Fruit fly (Drosophila melanogaster) whole organism, embryonic: ENCODE measurements around the gene ssp3.
A peak's percentile ranks its signal among the peaks of the same experiment; 100 is the strongest.

ENCODE experiments used
- Ada2b ChIP-seq: fragments of 200-800 bp; sonication (Bioruptor generic); IDR thresholded peaks from 2 replicates; pipeline ENCODE4 v1.3.6; 2022; ENCODE audit warnings: missing biosample characterization, missing genetic modification characterization
- CG13287 ChIP-seq: fragments of 200-800 bp; sonication (Bioruptor generic); IDR thresholded peaks from 2 replicates; pipeline ENCODE4 v1.3.6; 2022; ENCODE audit warnings: missing biosample characterization, missing genetic modification characterization; ENCODE audit not compliant: partially characterized antibody
- CG14014 ChIP-seq: fragments of 200-800 bp; sonication (Bioruptor generic); IDR thresholded peaks from 2 replicates; pipeline ENCODE4 v1.3.6; 2022; ENCODE audit warnings: missing biosample characterization, missing genetic modification characterization
- CG14710 ChIP-seq: fragments of 200-800 bp; sonication (Bioruptor generic); optimal IDR thresholded peaks from 3 replicates; lab custom pipeline; 2019; ENCODE audit warnings: missing biosample characterization, mild to moderate bottlenecking, missing genetic modification characterization, moderate library complexity
- CG15696 ChIP-seq: fragments of 200-800 bp; sonication (Bioruptor generic); optimal IDR thresholded peaks from 2 replicates; lab custom pipeline; 2019; ENCODE audit warnings: missing biosample characterization, mild to moderate bottlenecking, missing genetic modification characterization, moderate library complexity
- CG17186 ChIP-seq: fragments of 200-800 bp; sonication (Bioruptor generic); optimal IDR thresholded peaks from 3 replicates; lab custom pipeline; 2017; ENCODE audit warnings: missing biosample characterization, missing genetic modification reagents, missing genetic modification characterization
- CG1792 ChIP-seq: fragments of 200-800 bp; sonication (Bioruptor generic); optimal IDR thresholded peaks from 2 replicates; lab custom pipeline; 2016; ENCODE audit warnings: missing biosample characterization, missing genetic modification characterization
- CG2712 ChIP-seq: fragments of 200-800 bp; optimal IDR thresholded peaks from 3 replicates; lab custom pipeline; 2019; ENCODE audit warnings: missing biosample characterization, mild to moderate bottlenecking, missing genetic modification characterization, moderate library complexity
- CG31388 ChIP-seq: fragments of 200-800 bp; sonication (Bioruptor generic); optimal IDR thresholded peaks from 2 replicates; lab custom pipeline; 2016; ENCODE audit warnings: missing biosample characterization, missing genetic modification characterization
- CG3163 ChIP-seq: fragments of 200-800 bp; sonication (Bioruptor generic); optimal IDR thresholded peaks from 3 replicates; lab custom pipeline; 2016; ENCODE audit warnings: missing biosample characterization, missing genetic modification characterization
- CG32772 ChIP-seq: fragments of 200-800 bp; sonication (Bioruptor generic); IDR thresholded peaks from 2 replicates; pipeline ENCODE4 v1.3.6; 2022; ENCODE audit warnings: missing biosample characterization, missing genetic modification characterization
- CG34224 ChIP-seq: fragments of 200-800 bp; sonication (Bioruptor generic); IDR thresholded peaks from 3 replicates; pipeline ENCODE4 v1.3.6; 2022; ENCODE audit warnings: missing biosample characterization, missing genetic modification characterization; ENCODE audit not compliant: partially characterized antibody
- CG3838 ChIP-seq: fragments of 200-800 bp; sonication (Bioruptor generic); optimal IDR thresholded peaks from 3 replicates; lab custom pipeline; 2016; ENCODE audit warnings: missing biosample characterization, missing genetic modification characterization
- CG3847 ChIP-seq: fragments of 200-800 bp; sonication (Bioruptor generic); IDR thresholded peaks from 2 replicates; pipeline ENCODE4 v1.3.6; 2022; ENCODE audit warnings: missing biosample characterization, missing genetic modification characterization
- CG4404 ChIP-seq: fragments of 200-800 bp; sonication (Bioruptor generic); IDR thresholded peaks from 2 replicates; pipeline ENCODE4 v1.3.6; 2022; ENCODE audit warnings: missing biosample characterization, missing genetic modification characterization
- CG5245 ChIP-seq: fragments of 200-800 bp; sonication (Bioruptor generic); optimal IDR thresholded peaks from 3 replicates; lab custom pipeline; 2016; ENCODE audit warnings: missing biosample characterization, missing genetic modification characterization
- CG9727 ChIP-seq: fragments of 200-800 bp; sonication (Bioruptor generic); optimal IDR thresholded peaks from 3 replicates; lab custom pipeline; 2017; ENCODE audit warnings: missing biosample characterization, mild to moderate bottlenecking, missing genetic modification characterization
- CG9797 ChIP-seq: fragments of 200-800 bp; sonication (Bioruptor generic); optimal IDR thresholded peaks from 3 replicates; lab custom pipeline; 2018; ENCODE audit warnings: missing biosample characterization, mild to moderate bottlenecking, missing genetic modification characterization
- CG9932 ChIP-seq: fragments of 200-800 bp; sonication (Bioruptor generic); IDR thresholded peaks from 2 replicates; pipeline ENCODE4 v1.3.6; 2022; ENCODE audit warnings: missing biosample characterization, missing genetic modification characterization
- Dll ChIP-seq: fragments of 200-800 bp; sonication (Bioruptor generic); IDR thresholded peaks from 4 replicates; pipeline ENCODE4 v1.3.6; 2022; ENCODE audit warnings: missing biosample characterization, missing genetic modification characterization; ENCODE audit not compliant: partially characterized antibody
- E2f1 ChIP-seq: fragments of 200-800 bp; sonication (Bioruptor generic); IDR thresholded peaks from 2 replicates; pipeline ENCODE4 v1.3.6; 2022; ENCODE audit warnings: missing biosample characterization, missing genetic modification characterization
- E2f2 ChIP-seq: fragments of 200-800 bp; sonication (Bioruptor generic); IDR thresholded peaks from 2 replicates; pipeline ENCODE4 v1.3.6; 2022; ENCODE audit warnings: missing biosample characterization, missing genetic modification characterization
- Ets97D ChIP-seq: fragments of 200-800 bp; sonication (Bioruptor generic); optimal IDR thresholded peaks from 3 replicates; lab custom pipeline; 2016; ENCODE audit warnings: missing biosample characterization, missing genetic modification characterization
- Fer3 ChIP-seq: fragments of 200-800 bp; sonication (Bioruptor generic); optimal IDR thresholded peaks from 2 replicates; lab custom pipeline; 2018; ENCODE audit warnings: missing biosample characterization, mild to moderate bottlenecking, missing genetic modification characterization, moderate library complexity
- HHEX ChIP-seq: fragments of 200-800 bp; sonication (Bioruptor generic); optimal IDR thresholded peaks from 3 replicates; lab custom pipeline; 2017; ENCODE audit warnings: missing biosample characterization, mild to moderate bottlenecking, missing genetic modification characterization, missing genetic modification reagents
- HLHmδ ChIP-seq: fragments of 200-800 bp; sonication (Bioruptor generic); optimal IDR thresholded peaks from 2 replicates; lab custom pipeline; 2018; ENCODE audit warnings: missing biosample characterization, mild to moderate bottlenecking, missing genetic modification characterization, moderate library complexity
- Lhr ChIP-seq: fragments of 200-800 bp; sonication (Bioruptor generic); optimal IDR thresholded peaks from 3 replicates; lab custom pipeline; 2017; ENCODE audit warnings: mild to moderate bottlenecking, missing biosample characterization, missing genetic modification reagents, missing genetic modification characterization
- MBD-R2 ChIP-seq: fragments of 200-800 bp; sonication (Bioruptor generic); IDR thresholded peaks from 2 replicates; pipeline ENCODE4 v1.3.6; 2022; ENCODE audit warnings: missing biosample characterization, missing genetic modification characterization
- Optix ChIP-seq: fragments of 200-800 bp; sonication (Bioruptor generic); IDR thresholded peaks from 3 replicates; pipeline ENCODE4 v1.3.6; 2022; ENCODE audit warnings: missing biosample characterization, missing genetic modification characterization
- Rfx ChIP-seq: fragments of 200-800 bp; sonication (Bioruptor generic); IDR thresholded peaks from 2 replicates; pipeline ENCODE4 v1.3.6; 2022; ENCODE audit warnings: missing biosample characterization, missing genetic modification characterization
- Sox102F ChIP-seq: fragments of 200-800 bp; sonication (Bioruptor generic); optimal IDR thresholded peaks from 2 replicates; lab custom pipeline; 2018; ENCODE audit warnings: missing biosample characterization, mild to moderate bottlenecking, missing genetic modification characterization, moderate library complexity
- TFAM ChIP-seq: fragments of 200-800 bp; sonication (Bioruptor generic); optimal IDR thresholded peaks from 2 replicates; lab custom pipeline; 2017; ENCODE audit warnings: missing biosample characterization, missing genetic modification characterization, inconsistent platforms
- Taf1 ChIP-seq: fragments of 200-800 bp; sonication (Bioruptor generic); IDR thresholded peaks from 2 replicates; pipeline ENCODE4 v1.3.6; 2022; ENCODE audit warnings: missing biosample characterization, missing genetic modification characterization
- Vsx1 ChIP-seq: fragments of 200-800 bp; sonication (Bioruptor generic); optimal IDR thresholded peaks from 2 replicates; lab custom pipeline; 2017; ENCODE audit warnings: missing biosample characterization, mild to moderate bottlenecking, missing genetic modification characterization, missing genetic modification reagents
- amos ChIP-seq: fragments of 200-800 bp; sonication (Bioruptor generic); IDR thresholded peaks from 2 replicates; pipeline ENCODE4 v1.3.6; 2022; ENCODE audit warnings: missing biosample characterization, missing genetic modification characterization; ENCODE audit not compliant: partially characterized antibody
- cas ChIP-seq: fragments of 200-800 bp; sonication (Bioruptor generic); IDR thresholded peaks from 2 replicates; pipeline ENCODE4 v1.3.6; 2022; ENCODE audit warnings: missing biosample characterization, missing genetic modification characterization
- chm ChIP-seq: fragments of 200-800 bp; sonication (Bioruptor generic); IDR thresholded peaks from 2 replicates; pipeline ENCODE4 v1.3.6; 2022; ENCODE audit warnings: missing biosample characterization, missing genetic modification characterization
- disco-r ChIP-seq: fragments of 200-800 bp; sonication (Bioruptor generic); optimal IDR thresholded peaks from 2 replicates; lab custom pipeline; 2016; ENCODE audit warnings: missing biosample characterization, missing genetic modification characterization
- grn ChIP-seq: fragments of 200-800 bp; sonication (Bioruptor generic); optimal IDR thresholded peaks from 3 replicates; lab custom pipeline; 2017; ENCODE audit warnings: missing biosample characterization, missing genetic modification characterization
- ken ChIP-seq: fragments of 200-800 bp; sonication (Bioruptor generic); IDR thresholded peaks from 3 replicates; pipeline ENCODE4 v1.3.6; 2022; ENCODE audit warnings: missing biosample characterization, missing genetic modification characterization
- mam ChIP-seq: fragments of 200-800 bp; sonication (Bioruptor generic); optimal IDR thresholded peaks from 3 replicates; lab custom pipeline; 2016; ENCODE audit warnings: missing biosample characterization, missing genetic modification characterization
- nerfin-2 ChIP-seq: fragments of 200-800 bp; sonication (Bioruptor generic); IDR thresholded peaks from 2 replicates; pipeline ENCODE4 v1.3.6; 2022; ENCODE audit warnings: missing biosample characterization, missing genetic modification characterization; ENCODE audit not compliant: partially characterized antibody
- p53 ChIP-seq: fragments of 200-800 bp; sonication (Bioruptor generic); optimal IDR thresholded peaks from 2 replicates; lab custom pipeline; 2016; ENCODE audit warnings: missing biosample characterization, missing genetic modification characterization
- rib ChIP-seq: fragments of 200-800 bp; sonication (Bioruptor generic); IDR thresholded peaks from 2 replicates; pipeline ENCODE4 v1.3.6; 2022; ENCODE audit warnings: missing biosample characterization, missing genetic modification characterization
- run ChIP-seq: fragments of 200-800 bp; sonication (Bioruptor generic); optimal IDR thresholded peaks from 3 replicates; lab custom pipeline; 2018; ENCODE audit warnings: missing biosample characterization, mild to moderate bottlenecking, missing genetic modification characterization
- sd ChIP-seq: fragments of 200-800 bp; sonication (Bioruptor generic); optimal IDR thresholded peaks from 3 replicates; lab custom pipeline; 2018; ENCODE audit warnings: missing biosample characterization, mild to moderate bottlenecking, missing genetic modification characterization, moderate library complexity
- sna ChIP-seq: fragments of 200-800 bp; sonication (Bioruptor generic); IDR thresholded peaks from 2 replicates; pipeline ENCODE4 v1.3.6; 2022; ENCODE audit warnings: missing biosample characterization, missing genetic modification characterization; ENCODE audit not compliant: partially characterized antibody
- tap ChIP-seq: fragments of 200-800 bp; optimal IDR thresholded peaks from 3 replicates; lab custom pipeline; 2019; ENCODE audit warnings: missing biosample characterization, mild to moderate bottlenecking, missing genetic modification characterization, moderate library complexity

Gene ssp3

DNA sequence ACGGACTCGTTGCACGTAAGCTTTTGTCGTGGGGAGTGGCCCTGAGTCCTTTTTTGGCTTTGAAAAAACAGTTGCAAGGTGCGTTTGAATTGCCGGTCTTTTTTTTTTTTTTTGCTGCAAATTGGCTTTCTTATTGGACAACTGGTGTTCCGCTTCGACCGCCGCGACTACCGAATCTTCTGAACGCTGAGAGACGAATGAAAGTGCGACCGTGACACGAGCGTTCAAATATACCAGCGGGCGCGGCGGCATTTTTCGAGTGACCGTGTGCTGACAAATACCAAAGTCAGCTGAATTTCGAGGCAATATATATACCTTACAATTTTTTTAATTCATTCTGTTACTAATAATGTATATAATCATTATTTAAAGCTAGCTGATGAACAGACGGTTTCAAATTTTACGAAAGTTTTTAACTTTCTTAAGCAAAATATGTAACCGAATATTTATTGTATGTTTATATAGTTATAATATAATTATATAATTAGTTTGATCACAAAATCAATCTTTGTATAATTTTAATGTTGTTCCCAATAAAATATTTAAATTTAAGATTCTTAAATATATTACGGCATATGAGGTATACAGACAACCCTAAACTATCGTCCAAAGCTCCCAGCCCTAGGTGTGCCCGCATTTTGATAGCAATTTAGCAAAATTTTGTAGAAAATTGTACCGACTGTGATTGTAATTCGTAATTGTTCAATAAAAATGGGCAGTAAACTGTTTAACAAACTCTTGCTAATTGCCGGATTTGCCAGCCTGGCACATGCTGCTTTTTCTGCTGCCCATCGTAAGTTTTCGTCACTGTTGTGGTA is 43.5 kb upstream of the ssp3 start, which contains the start of the genes Swip-1 and EMC5 (continued):
- TF ChIP-seq CG9932 (peak; percentile 87), CG17186 (GFP tag; lab: Kevin White, UChicago) (peak; percentile 28), HHEX (GFP tag; lab: Kevin White, UChicago) (peak; percentile 35), Fer3 (tag; lab: Kevin White, UChicago) (peak; percentile 44), CG14710 (tag; lab: Kevin White, UChicago) (peak; percentile 82), CG3163 (peak; percentile 2), sd (tag; lab: Kevin White, UChicago) (peak; percentile 60), CG32772 (peak; percentile 40; the same call in 1 of the 2 replicates), CG31388 (GFP tag; lab: Kevin White, UChicago) (peak; percentile 9), CG13287 (GFP tag; lab: Robert Waterston, UW) (peak; percentile 57), Sox102F (GFP tag; lab: Kevin White, UChicago) (peak; percentile 68), Lhr (GFP tag; lab: Kevin White, UChicago) (peak; percentile 1), Rfx (GFP tag; lab: Robert Waterston, UW) (peak; percentile 78), sna (0 out of 2 replicates have a peak, but pooled peaks have one; percentile 53), cas (0 out of 2 replicates have a peak, but pooled peaks have one; percentile 5), CG2712 (tag; lab: Kevin White, UChicago) (peak; percentile 80), Dll (peak; percentile 78), run (tag; lab: Kevin White, UChicago) (peak; percentile 31), CG4404 (peak; percentile 36; the same call in 1 of the 2 replicates), Ada2b (GFP tag; lab: Robert Waterston, UW) (0 out of 2 replicates have a peak, but pooled peaks have one; percentile 10), nerfin-2 (no peak), CG5245 (GFP tag; lab: Kevin White, UChicago) (peak; percentile 19), disco-r (GFP tag; lab: Kevin White, UChicago) (no peak), E2f1 (peak; percentile 29; the same call in 1 of the 2 replicates), Optix (0 out of 3 replicates have a peak, but pooled peaks have one; percentile 12), CG3847 (GFP tag; lab: Robert Waterston, UW) (peak; percentile 70), HLHmδ (GFP tag; lab: Kevin White, UChicago) (peak; percentile 69), CG9727 (GFP tag; lab: Kevin White, UChicago) (peak; percentile 70), chm (GFP tag; lab: Robert Waterston, UW) (peak; percentile 87), ken (peak; percentile 67; the same call in 2 of the 3 replicates), rib (GFP tag; lab: Robert Waterston, UW) (0 out of 2 replicates have a peak, but pooled peaks have one; percentile 20), CG9797 (GFP tag; lab: Kevin White, UChicago) (peak; percentile 77), Ets97D (peak; percentile 24), Taf1 (GFP tag; lab: Robert Waterston, UW) (0 out of 2 replicates have a peak, but pooled peaks have one; percentile 5), E2f2 (GFP tag; lab: Robert Waterston, UW) (peak; percentile 69), amos (GFP tag; lab: Robert Waterston, UW) (peak; percentile 62), CG15696 (peak; percentile 60), tap (tag; lab: Kevin White, UChicago) (peak; percentile 45), p53 (GFP tag; lab: Kevin White, UChicago) (no peak), CG14014 (GFP tag; lab: Robert Waterston, UW) (peak; percentile 73), mam (GFP tag; lab: Kevin White, UChicago) (peak; percentile 35), CG34224 (no peak; the same call in 1 of the 3 replicates), CG1792 (no peak), TFAM (GFP tag; lab: Kevin White, UChicago) (no peak), grn (GFP tag; lab: Kevin White, UChicago) (no peak), CG3838 (no peak), MBD-R2 (GFP tag; lab: Robert Waterston, UW) (peak; percentile 81), Vsx1 (GFP tag; lab: Kevin White, UChicago) (peak; percentile 45)
